Worm (Caenorhabditis elegans) whole organism, young adult: ENCODE measurements around the gene ZK177.9.

ENCODE experiments used
- F49E8.2 ChIP-seq: sonication (generic microtip); optimal IDR thresholded peaks from 3 replicates; lab custom pipeline; 2017; ENCODE audit warnings: missing genetic modification characterization, mild to moderate bottlenecking, missing compliant biosample characterization, antibody characterized with exemption, moderate library complexity; ENCODE audit not compliant: insufficient read depth
- K12H6.12 ChIP-seq: fragments of 200-800 bp; sonication (Bioruptor generic); optimal IDR thresholded peaks from 2 replicates; lab custom pipeline; 2018; ENCODE audit warnings: mild to moderate bottlenecking, missing genetic modification characterization, missing compliant biosample characterization
- Y53G8AR.9 ChIP-seq: fragments of 200-800 bp; sonication (Bioruptor generic); conservative IDR thresholded peaks from 2 replicates; pipeline ENCODE4 v1.3.6; 2022; ENCODE audit warnings: missing genetic modification reagents, missing genetic modification characterization, missing compliant biosample characterization
- Y79H2A.3 ChIP-seq: fragments of 200-800 bp; sonication (Bioruptor generic); conservative IDR thresholded peaks from 2 replicates; pipeline ENCODE4 v1.3.6; 2022; ENCODE audit warnings: missing genetic modification reagents, missing genetic modification characterization, missing compliant biosample characterization
- aptf-3 ChIP-seq: fragments of 200-800 bp; sonication (Bioruptor generic); IDR thresholded peaks from 2 replicates; pipeline ENCODE4 v1.3.6; 2022; ENCODE audit warnings: missing genetic modification characterization, missing compliant biosample characterization
- ceh-27 ChIP-seq: fragments of 200-800 bp; sonication (Bioruptor generic); optimal IDR thresholded peaks from 2 replicates; lab custom pipeline; 2018; ENCODE audit warnings: mild to moderate bottlenecking, missing genetic modification characterization, moderate library complexity, missing compliant biosample characterization
- ceh-58 ChIP-seq: fragments of 200-800 bp; sonication (Bioruptor generic); IDR thresholded peaks from 2 replicates; pipeline ENCODE4 v1.3.6; 2022; ENCODE audit warnings: missing genetic modification characterization, missing compliant biosample characterization
- pha-4 ChIP-seq: fragments of 150-350 bp; sonication (generic microtip); optimal IDR thresholded peaks from 2 replicates; lab custom pipeline; 2014; ENCODE audit warnings: missing biosample characterization, missing genetic modification reagents, missing genetic modification characterization
- snpc-4 ChIP-seq, 5 experiments: fragments of 150-350 bp in 1 of 5; sonication (generic microtip) in 4 of 5; optimal IDR thresholded peaks; 2 replicates each; lab custom pipeline; 2014 to 2018; ENCODE audit warnings: missing genetic modification characterization in 5 of 5, missing biosample characterization in 3 of 5, antibody characterized with exemption in 2 of 5, mild to moderate bottlenecking in 2 of 5, missing compliant biosample characterization in 2 of 5, missing genotype in 2 of 5, moderate library complexity in 2 of 5, missing genetic modification reagents in 1 of 5
- somi-1 ChIP-seq: fragments of 200-800 bp; sonication (Bioruptor generic); optimal IDR thresholded peaks from 2 replicates; lab custom pipeline; 2018; ENCODE audit warnings: mild to moderate bottlenecking, missing genetic modification characterization, missing compliant biosample characterization
- unc-62 ChIP-seq: fragments of 150-350 bp; optimal IDR thresholded peaks from 2 replicates; lab custom pipeline; 2014; ENCODE audit warnings: missing biosample characterization, missing genetic modification reagents, missing genetic modification characterization

- TF ChIP-seq pha-4 (tag; lab: Kevin White, UChicago), result no peak
- no peak for TF ChIP-seq ceh-27
- no peak for TF ChIP-seq unc-62 (GFP tag; lab: Kevin White, UChicago)
- no peak for TF ChIP-seq ceh-58 (GFP tag; lab: Robert Waterston, UW)
- no peak for TF ChIP-seq aptf-3
- no peak for TF ChIP-seq K12H6.12 (tag; lab: Kevin White, UChicago)
- TF ChIP-seq Y53G8AR.9 (GFP tag; lab: Robert Waterston, UW), result no peak
- TF ChIP-seq somi-1, result no peak
- TF ChIP-seq F49E8.2 (tag; lab: Kevin White, UChicago), result no peak
- no peak for TF ChIP-seq snpc-4 (GFP tag; optimal IDR thresholded peaks at IDR 0.05; lab: Kevin White, UChicago)
- no peak for TF ChIP-seq snpc-4 (tag; optimal IDR thresholded peaks at IDR 0.05; lab: Kevin White, UChicago)
- TF ChIP-seq Y79H2A.3, result no peak
Observed at ce11 chrII:5503760-5504159, 13.8 kb downstream of the ZK177.9 start, which contains the start of gene cyp-44A1.
